Fruit fly (Drosophila melanogaster) whole organism, pupa: ENCODE data around the gene CG11970.

Source experiments
- CG10348 ChIP-seq: fragments of 200-800 bp; sonication (Bioruptor generic); IDR thresholded peaks from 2 replicates; pipeline ENCODE4 v1.3.6; 2022; ENCODE audit warnings: missing biosample characterization, missing genetic modification characterization
- CG12605 ChIP-seq: fragments of 200-800 bp; sonication (Bioruptor generic); IDR thresholded peaks from 2 replicates; pipeline ENCODE4 v1.3.6; 2022; ENCODE audit warnings: missing biosample characterization, missing genetic modification characterization
- CG14655 ChIP-seq: fragments of 200-800 bp; sonication (Bioruptor generic); optimal IDR thresholded peaks from 3 replicates; lab custom pipeline; 2017; ENCODE audit warnings: mild to moderate bottlenecking, missing biosample characterization, missing genetic modification reagents, missing genetic modification characterization
- CG15710 ChIP-seq: fragments of 200-800 bp; sonication (Bioruptor generic); optimal IDR thresholded peaks from 2 replicates; lab custom pipeline; 2018; ENCODE audit warnings: missing biosample characterization, mild to moderate bottlenecking, missing genetic modification characterization, moderate library complexity
- CG8301 ChIP-seq: fragments of 200-800 bp; sonication (Bioruptor generic); optimal IDR thresholded peaks from 2 replicates; lab custom pipeline; 2018; ENCODE audit warnings: missing biosample characterization, mild to moderate bottlenecking, missing genetic modification characterization
- CG9948 ChIP-seq: fragments of 200-800 bp; sonication (Bioruptor generic); optimal IDR thresholded peaks from 2 replicates; lab custom pipeline; 2018; ENCODE audit warnings: missing biosample characterization, mild to moderate bottlenecking, missing genetic modification characterization, moderate library complexity
- Pif1A ChIP-seq: fragments of 200-800 bp; sonication (Bioruptor generic); optimal IDR thresholded peaks from 3 replicates; lab custom pipeline; 2016; ENCODE audit warnings: missing biosample characterization, missing genetic modification characterization
- rn ChIP-seq: fragments of 200-800 bp; sonication (Bioruptor generic); IDR thresholded peaks from 2 replicates; pipeline ENCODE4 v1.3.6; 2022; ENCODE audit warnings: missing biosample characterization, missing genetic modification characterization

DNA sequence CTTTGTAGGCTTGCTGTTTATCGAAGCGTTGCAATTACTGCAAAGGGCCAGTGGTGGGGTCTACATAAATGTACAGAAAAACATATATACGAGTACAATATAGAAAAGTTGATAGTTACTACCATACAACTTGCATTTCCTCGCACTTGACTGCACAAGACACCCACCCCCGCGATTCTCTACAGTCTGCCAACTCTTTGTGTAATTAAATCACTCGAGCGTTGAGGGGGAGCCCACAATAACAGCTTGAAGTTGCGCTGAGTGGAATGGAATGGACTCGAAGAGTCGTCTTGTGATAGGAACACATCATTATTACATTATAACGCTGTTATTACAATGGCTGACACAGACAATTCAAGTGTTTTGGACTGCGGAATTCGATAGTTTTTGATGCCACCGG, 44.9 kb downstream of the CG11970 start:
- TF ChIP-seq CG10348 (no peak), rn (GFP tag; lab: Robert Waterston, UW) (no peak), CG14655 (no peak), CG8301 (tag; lab: Kevin White, UChicago) (no peak), CG15710 (no peak), CG12605 (GFP tag; lab: Robert Waterston, UW) (no peak), Pif1A (GFP tag; lab: Kevin White, UChicago) (no peak), CG9948 (tag; lab: Kevin White, UChicago) (no peak)
